Worm (Caenorhabditis elegans): ENCODE data around the gene F59B2.9.

DNA sequence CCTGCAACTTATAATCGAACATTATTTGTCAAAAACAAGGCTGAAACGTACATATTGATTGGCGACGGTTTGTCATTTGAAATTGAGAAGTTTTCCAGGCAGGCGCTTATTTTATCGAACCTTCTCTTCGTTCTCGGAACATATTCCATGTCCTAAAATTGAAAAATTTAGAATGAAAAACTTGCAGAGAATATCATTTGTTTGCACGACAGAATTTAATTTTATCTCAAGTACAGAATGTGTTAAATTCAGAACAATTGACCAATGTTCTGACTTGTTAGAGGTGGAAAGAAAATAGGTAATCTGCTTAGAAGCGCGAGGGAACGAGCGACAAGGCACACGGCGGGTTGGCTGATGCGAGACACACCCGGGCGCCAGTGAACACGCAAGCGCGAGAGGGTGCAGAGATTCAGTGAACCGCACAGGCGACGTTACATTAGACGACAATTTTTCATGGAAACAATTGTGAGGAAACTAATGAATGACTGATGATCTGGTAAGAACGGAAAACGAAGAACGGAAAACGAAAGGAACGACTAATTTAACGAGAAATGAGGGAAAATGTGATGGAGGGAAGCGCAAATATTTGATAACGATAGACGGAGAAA, 40.3 kb upstream of the F59B2.9 start:
- TF ChIP-seq snpc-4 (tag; optimal IDR thresholded peaks at IDR 0.05) (no peak), nhr-76 (tag; optimal IDR thresholded peaks at IDR 0.05) (no peak), mab-5 (tag; optimal IDR thresholded peaks at IDR 0.05) (no peak), pha-4 (tag; optimal IDR thresholded peaks at IDR 0.05) (no peak), blmp-1 (tag; optimal IDR thresholded peaks at IDR 0.05) (no peak), lin-13 (tag; optimal IDR thresholded peaks at IDR 0.05) (no peak), mls-2 (tag; optimal IDR thresholded peaks at IDR 0.05) (peak; percentile 28), ztf-11 (tag; optimal IDR thresholded peaks at IDR 0.05) (no peak), elt-1 (tag; optimal IDR thresholded peaks at IDR 0.05; ENCODE audit: borderline replicate concordance, insufficient read depth) (no peak), elt-3 (tag; optimal IDR thresholded peaks at IDR 0.05) (no peak), ces-1 (GFP tag; optimal IDR thresholded peaks at IDR 0.05) (peak; percentile 59), unc-62 (GFP tag; optimal IDR thresholded peaks at IDR 0.05) (no peak), nhr-28 (tag; optimal IDR thresholded peaks at IDR 0.05) (no peak), nhr-12 (tag; optimal IDR thresholded peaks at IDR 0.05) (no peak)
